Fruit fly (Drosophila melanogaster) whole organism, embryonic: Measurements from ENCODE around the gene Zip89B.

Experiments
- Atf-2 ChIP-seq: fragments of 200-800 bp; sonication (Bioruptor generic); optimal IDR thresholded peaks from 2 replicates; lab custom pipeline; 2016; ENCODE audit warnings: missing biosample characterization, missing genetic modification characterization
- BtbVII ChIP-seq: fragments of 200-800 bp; sonication (Bioruptor generic); optimal IDR thresholded peaks from 3 replicates; lab custom pipeline; 2017; ENCODE audit warnings: missing biosample characterization, mild to moderate bottlenecking, missing genetic modification characterization
- CG10543 ChIP-seq: fragments of 200-800 bp; sonication (Bioruptor generic); optimal IDR thresholded peaks from 3 replicates; lab custom pipeline; 2017; ENCODE audit warnings: missing biosample characterization, mild to moderate bottlenecking, missing genetic modification characterization, moderate library complexity
- CG13894 ChIP-seq: fragments of 200-800 bp; sonication (Bioruptor generic); optimal IDR thresholded peaks from 3 replicates; lab custom pipeline; 2018; ENCODE audit warnings: missing biosample characterization, mild to moderate bottlenecking, missing genetic modification characterization, moderate library complexity
- CG15514 ChIP-seq: fragments of 200-800 bp; sonication (Bioruptor generic); optimal IDR thresholded peaks from 3 replicates; lab custom pipeline; 2017; ENCODE audit warnings: missing biosample characterization, missing genetic modification characterization, mild to moderate bottlenecking, moderate library complexity, missing genetic modification reagents
- CG32532 ChIP-seq: fragments of 200-800 bp; sonication (Bioruptor generic); IDR thresholded peaks from 2 replicates; pipeline ENCODE4 v1.3.6; 2022; ENCODE audit warnings: missing biosample characterization, missing genetic modification characterization
- CG3281 ChIP-seq: fragments of 200-800 bp; sonication (Bioruptor generic); optimal IDR thresholded peaks from 3 replicates; lab custom pipeline; 2017; ENCODE audit warnings: missing biosample characterization, mild to moderate bottlenecking, missing genetic modification characterization
- CG34376 ChIP-seq: fragments of 200-800 bp; sonication (Bioruptor generic); optimal IDR thresholded peaks from 2 replicates; lab custom pipeline; 2018; ENCODE audit warnings: missing biosample characterization, mild to moderate bottlenecking, missing genetic modification characterization
- CG7357 ChIP-seq: fragments of 200-800 bp; sonication (Bioruptor generic); IDR thresholded peaks from 3 replicates; pipeline ENCODE4 v1.3.6; 2022; ENCODE audit warnings: missing biosample characterization, missing genetic modification characterization
- CG8089 ChIP-seq: fragments of 200-800 bp; sonication (Bioruptor generic); optimal IDR thresholded peaks from 3 replicates; lab custom pipeline; 2016; ENCODE audit warnings: missing biosample characterization, missing genetic modification characterization
- CG8359 ChIP-seq: fragments of 200-800 bp; sonication (Bioruptor generic); optimal IDR thresholded peaks from 2 replicates; lab custom pipeline; 2017; ENCODE audit warnings: missing biosample characterization, mild to moderate bottlenecking, missing genetic modification characterization, borderline replicate concordance
- Doc2 ChIP-seq: fragments of 200-800 bp; sonication (Bioruptor generic); IDR thresholded peaks from 2 replicates; pipeline ENCODE4 v1.3.6; 2022; ENCODE audit warnings: missing biosample characterization, missing genetic modification characterization
- Hr78 ChIP-seq, 2 experiments: fragments of 200-800 bp in 1 of 2; fragments of >200 bp in 1 of 2; sonication (Bioruptor generic) in 1 of 2; optimal IDR thresholded peaks; 2 replicates each; lab custom pipeline; 2017 to 2019; ENCODE audit warnings: missing biosample characterization in 2 of 2, missing genetic modification characterization in 2 of 2, mild to moderate bottlenecking in 1 of 2, moderate library complexity in 1 of 2
- Med ChIP-seq: fragments of 200-800 bp; sonication (Bioruptor generic); peaks from one replicate; lab custom pipeline; 2016; ENCODE audit warnings: missing biosample characterization, missing genetic modification characterization, mild to moderate bottlenecking, inconsistent platforms, moderate library complexity
- Meics ChIP-seq: fragments of 200-800 bp; sonication (Bioruptor generic); optimal IDR thresholded peaks from 2 replicates; lab custom pipeline; 2017; ENCODE audit warnings: missing biosample characterization, mild to moderate bottlenecking, missing genetic modification characterization
- NFAT ChIP-seq: fragments of 200-800 bp; sonication (Bioruptor generic); IDR thresholded peaks from 2 replicates; pipeline ENCODE4 v1.3.6; 2022; ENCODE audit warnings: missing biosample characterization, missing genetic modification characterization
- Oli ChIP-seq: fragments of 200-800 bp; sonication (Bioruptor generic); optimal IDR thresholded peaks from 2 replicates; lab custom pipeline; 2018; ENCODE audit warnings: missing biosample characterization, mild to moderate bottlenecking, missing genetic modification characterization, moderate library complexity
- Optix ChIP-seq: fragments of 200-800 bp; sonication (Bioruptor generic); IDR thresholded peaks from 3 replicates; pipeline ENCODE4 v1.3.6; 2022; ENCODE audit warnings: missing biosample characterization, missing genetic modification characterization
- Pdp1 ChIP-seq, 2 experiments: fragments of 200-800 bp; sonication (Bioruptor generic); optimal IDR thresholded peaks; 3 replicates each; lab custom pipeline; 2016; ENCODE audit warnings: missing biosample characterization in 2 of 2, missing genetic modification characterization in 2 of 2, mild to moderate bottlenecking in 1 of 2, moderate library complexity in 1 of 2
- abd-A ChIP-seq: fragments of 200-800 bp; sonication (Bioruptor generic); optimal IDR thresholded peaks from 3 replicates; lab custom pipeline; 2019; ENCODE audit warnings: missing biosample characterization, mild to moderate bottlenecking, missing genetic modification characterization, moderate library complexity
- br ChIP-seq: fragments of >200 bp; optimal IDR thresholded peaks from 2 replicates; lab custom pipeline; 2017
- ci ChIP-seq: fragments of 200-800 bp; sonication (Bioruptor generic); IDR thresholded peaks from 3 replicates; pipeline ENCODE4 v1.3.6; 2022; ENCODE audit warnings: missing biosample characterization, missing genetic modification characterization
- cwo ChIP-seq: fragments of 200-800 bp; sonication (Bioruptor generic); optimal IDR thresholded peaks from 3 replicates; lab custom pipeline; 2017; ENCODE audit warnings: missing biosample characterization, missing genetic modification characterization, mild to moderate bottlenecking, moderate library complexity, missing genetic modification reagents
- dmrt11E ChIP-seq: fragments of 200-800 bp; sonication (Bioruptor generic); optimal IDR thresholded peaks from 3 replicates; lab custom pipeline; 2018; ENCODE audit warnings: missing biosample characterization, mild to moderate bottlenecking, missing genetic modification characterization, moderate library complexity
- eve ChIP-seq, 2 experiments: fragments of >200 bp; optimal IDR thresholded peaks; 2 replicates each; lab custom pipeline; 2017; ENCODE audit warnings: missing biosample characterization in 2 of 2, missing genetic modification characterization in 2 of 2
- exex ChIP-seq: fragments of 200-800 bp; sonication (Bioruptor generic); optimal IDR thresholded peaks from 4 replicates; lab custom pipeline; 2018; ENCODE audit warnings: missing biosample characterization, mild to moderate bottlenecking, missing genetic modification characterization, moderate library complexity
- grau ChIP-seq: fragments of 200-800 bp; optimal IDR thresholded peaks from 3 replicates; lab custom pipeline; 2019; ENCODE audit warnings: missing biosample characterization, mild to moderate bottlenecking, missing genetic modification characterization, moderate library complexity
- grn ChIP-seq: fragments of 200-800 bp; sonication (Bioruptor generic); optimal IDR thresholded peaks from 3 replicates; lab custom pipeline; 2017; ENCODE audit warnings: missing biosample characterization, missing genetic modification characterization
- gro ChIP-seq: fragments of 200-800 bp; sonication (Bioruptor generic); optimal IDR thresholded peaks from 2 replicates; lab custom pipeline; 2016; ENCODE audit warnings: missing biosample characterization, missing genetic modification characterization
- ham ChIP-seq: fragments of 200-800 bp; sonication (Bioruptor generic); IDR thresholded peaks from 2 replicates; pipeline ENCODE4 v1.3.6; 2022; ENCODE audit warnings: missing biosample characterization, missing genetic modification characterization
- hb ChIP-seq: fragments of 200-800 bp; sonication (Bioruptor generic); IDR thresholded peaks from 3 replicates; pipeline ENCODE4 v1.3.6; 2022; ENCODE audit warnings: missing biosample characterization, missing genetic modification characterization; ENCODE audit not compliant: partially characterized antibody
- lab ChIP-seq: fragments of 200-800 bp; sonication (Bioruptor generic); optimal IDR thresholded peaks from 3 replicates; lab custom pipeline; 2017; ENCODE audit warnings: missing biosample characterization, missing genetic modification characterization, mild to moderate bottlenecking, moderate library complexity, missing genetic modification reagents
- lilli ChIP-seq: fragments of 200-800 bp; sonication (Bioruptor generic); optimal IDR thresholded peaks from 3 replicates; lab custom pipeline; 2016; ENCODE audit warnings: missing biosample characterization, missing genetic modification characterization
- lmd ChIP-seq: fragments of 200-800 bp; sonication (Bioruptor generic); IDR thresholded peaks from 2 replicates; pipeline ENCODE4 v1.3.6; 2022; ENCODE audit warnings: missing biosample characterization, missing genetic modification characterization
- mirr ChIP-seq: fragments of 200-800 bp; sonication (Bioruptor generic); optimal IDR thresholded peaks from 3 replicates; lab custom pipeline; 2018; ENCODE audit warnings: missing biosample characterization, mild to moderate bottlenecking, missing genetic modification characterization
- sd ChIP-seq: fragments of 200-800 bp; sonication (Bioruptor generic); optimal IDR thresholded peaks from 3 replicates; lab custom pipeline; 2018; ENCODE audit warnings: missing biosample characterization, mild to moderate bottlenecking, missing genetic modification characterization, moderate library complexity
- sens ChIP-seq: fragments of 200-800 bp; sonication (Bioruptor generic); peaks from one replicate; lab custom pipeline; 2016; ENCODE audit warnings: missing biosample characterization, missing genetic modification characterization
- sqz ChIP-seq: fragments of 200-800 bp; sonication (Bioruptor generic); optimal IDR thresholded peaks from 3 replicates; lab custom pipeline; 2018; ENCODE audit warnings: missing biosample characterization, mild to moderate bottlenecking, missing genetic modification characterization
- stc ChIP-seq: fragments of 200-800 bp; sonication (Bioruptor generic); IDR thresholded peaks from 2 replicates; pipeline ENCODE4 v1.3.6; 2022; ENCODE audit warnings: missing biosample characterization, missing genetic modification characterization
- sug ChIP-seq: fragments of 200-800 bp; optimal IDR thresholded peaks from 2 replicates; lab custom pipeline; 2019; ENCODE audit warnings: missing biosample characterization, mild to moderate bottlenecking, missing genetic modification characterization, moderate library complexity
- trh ChIP-seq: fragments of 200-800 bp; sonication (Bioruptor generic); optimal IDR thresholded peaks from 2 replicates; lab custom pipeline; 2016; ENCODE audit warnings: missing biosample characterization, missing genetic modification characterization
- vvl ChIP-seq: fragments of 200-800 bp; sonication (Bioruptor generic); IDR thresholded peaks from 2 replicates; pipeline ENCODE4 v1.3.6; 2022; ENCODE audit warnings: missing biosample characterization, missing genetic modification characterization
- wek ChIP-seq: fragments of 200-800 bp; sonication (Bioruptor generic); optimal IDR thresholded peaks from 3 replicates; lab custom pipeline; 2018; ENCODE audit warnings: missing biosample characterization, mild to moderate bottlenecking, missing genetic modification characterization, moderate library complexity

Gene Zip89B

dm6 chr3R:16347626-16348264, 42.2 kb downstream of the Zip89B start:
- TF ChIP-seq Doc2 (GFP tag; lab: Robert Waterston, UW) (no peak), mirr (GFP tag; lab: Kevin White, UChicago) (peak; percentile 66), Hr78 (GFP tag; optimal IDR thresholded peaks at IDR 0.05; lab: Kevin White, UChicago) (peak in 1 of 2 experiments; percentile 77), cwo (GFP tag; lab: Kevin White, UChicago) (peak; percentile 73), BtbVII (GFP tag; lab: Kevin White, UChicago) (peak; percentile 10), ci (GFP tag; lab: Robert Waterston, UW) (0 out of 3 replicates have a peak, but pooled peaks have one; percentile 29), Meics (GFP tag; lab: Kevin White, UChicago) (no peak), lmd (no peak), exex (tag; lab: Kevin White, UChicago) (peak; percentile 90), lilli (no peak), CG34376 (GFP tag; lab: Kevin White, UChicago) (peak; percentile 65), sd (tag; lab: Kevin White, UChicago) (peak; percentile 91), CG3281 (GFP tag; lab: Kevin White, UChicago) (peak; percentile 18), br (no peak), CG8359 (GFP tag; lab: Kevin White, UChicago) (no peak), eve (GFP tag; optimal IDR thresholded peaks at IDR 0.05; lab: Kevin White, UChicago) (no peak), sug (tag; lab: Kevin White, UChicago) (peak; percentile 85), lab (GFP tag; lab: Kevin White, UChicago) (peak; percentile 3), grn (GFP tag; lab: Kevin White, UChicago) (peak; percentile 93), sqz (peak; percentile 86), wek (GFP tag; lab: Kevin White, UChicago) (no peak)

dm6 chr3R:16348289-16348688, 42.7 kb downstream of the Zip89B start:
- TF ChIP-seq CG15514 (GFP tag; lab: Kevin White, UChicago) (peak; percentile 8), grau (peak; percentile 42), sens (GFP tag; lab: Kevin White, UChicago) (peak; percentile 61), vvl (GFP tag; lab: Robert Waterston, UW) (peak; percentile 68; the same call in 1 of the 2 replicates), Oli (no peak), Atf-2 (no peak), CG13894 (peak; percentile 89), CG7357 (GFP tag; lab: Robert Waterston, UW) (no peak), CG10543 (GFP tag; lab: Kevin White, UChicago) (peak; percentile 48), abd-A (tag; lab: Kevin White, UChicago) (peak; percentile 98), NFAT (no peak), lilli (no peak), hb (GFP tag; lab: Robert Waterston, UW) (no peak), ham (GFP tag; lab: Robert Waterston, UW) (no peak), CG8089 (GFP tag; lab: Kevin White, UChicago) (no peak), CG34376 (GFP tag; lab: Kevin White, UChicago) (peak; percentile 55), CG3281 (GFP tag; lab: Kevin White, UChicago) (no peak), trh (GFP tag; lab: Kevin White, UChicago) (no peak), CG32532 (GFP tag; lab: Robert Waterston, UW) (0 out of 2 replicates have a peak, but pooled peaks have one; percentile 12), Med (GFP tag; lab: Kevin White, UChicago) (peak; percentile 73), Pdp1 (GFP tag; optimal IDR thresholded peaks at IDR 0.05; lab: Kevin White, UChicago) (peak in 1 of 2 experiments; percentile 20), stc (GFP tag; lab: Robert Waterston, UW) (no peak), gro (peak; percentile 51), dmrt11E (tag; lab: Kevin White, UChicago) (no peak), Optix (GFP tag; lab: Robert Waterston, UW) (no peak)
- TF ChIP-seq, all 482 proteins: peak for 12
